Worm (Caenorhabditis elegans): Measurements from ENCODE around the gene Y44F5A.1.
A peak's percentile ranks its signal among the peaks of the same experiment; 100 is the strongest.

Gene Y44F5A.1

ce11 chrIII:4228008-4228407 is 19.5 kb downstream of the Y44F5A.1 start, which contains the start of gene mpk-1:
mpk-1 (minus strand) TSS chrIII:4228108.
- TF ChIP-seq daf-12 (tag; optimal IDR thresholded peaks at IDR 0.05) (no peak), nhr-41 (GFP tag; IDR thresholded peaks at IDR 0.05) (no peak), saeg-2 (GFP tag; IDR thresholded peaks at IDR 0.05) (no peak), Y5F2A.4 (GFP tag; optimal IDR thresholded peaks at IDR 0.05) (no peak), dpl-1 (GFP tag; optimal IDR thresholded peaks at IDR 0.05) (no peak), F49E8.2 (tag; optimal IDR thresholded peaks at IDR 0.05; ENCODE audit: borderline replicate concordance) (no peak), ceh-44 (GFP tag; IDR thresholded peaks at IDR 0.05) (no peak), sdz-12 (GFP tag; optimal IDR thresholded peaks at IDR 0.05) (no peak), lin-38 (GFP tag; IDR thresholded peaks at IDR 0.05) (no peak), hlh-11 (tag; optimal IDR thresholded peaks at IDR 0.05) (no peak), Y48G9A.11 (GFP tag; IDR thresholded peaks at IDR 0.05) (no peak), daf-8 (GFP tag; IDR thresholded peaks at IDR 0.05) (no peak), nhr-10 (tag; optimal IDR thresholded peaks at IDR 0.05) (no peak), zag-1 (tag; optimal IDR thresholded peaks at IDR 0.05) (no peak), R02D3.7 (tag; optimal IDR thresholded peaks at IDR 0.05) (no peak), hif-1 (tag; optimal IDR thresholded peaks at IDR 0.05) (no peak), aha-1 (tag) (no peak)

DNA sequence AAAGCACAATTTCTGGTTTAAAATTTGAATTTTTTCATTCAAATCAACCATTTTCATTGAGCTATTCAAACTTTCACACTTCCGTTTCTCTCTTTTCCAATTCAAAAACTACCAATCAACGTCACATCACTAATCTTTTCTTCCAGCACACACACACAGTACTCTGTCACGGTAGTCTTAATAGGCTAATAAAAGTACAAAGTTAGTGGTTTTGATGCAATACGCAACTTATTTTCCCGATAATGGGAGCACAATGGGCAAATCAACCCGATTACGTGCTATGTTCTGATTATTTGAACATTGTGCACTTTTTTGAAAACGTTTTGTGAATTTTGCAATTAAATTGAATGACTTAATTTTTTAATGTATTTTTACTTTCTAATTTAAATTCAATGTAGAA is 20.1 kb downstream of the Y44F5A.1 start:
- TF ChIP-seq pqm-1 (tag; optimal IDR thresholded peaks at IDR 0.05) (peak; percentile 78), dve-1 (tag; optimal IDR thresholded peaks at IDR 0.05; ENCODE audit: insufficient read depth) (peak; percentile 37), fkh-10 (GFP tag; optimal IDR thresholded peaks at IDR 0.05) (no peak), php-3 (GFP tag; IDR thresholded peaks at IDR 0.05) (peak; percentile 31; the same call in 1 of the 2 replicates), nhr-28 (tag; optimal IDR thresholded peaks at IDR 0.05) (peak; percentile 75), lin-15B (tag; optimal IDR thresholded peaks at IDR 0.05) (no peak), dmd-6 (GFP tag; IDR thresholded peaks at IDR 0.05) (peak; percentile 72; the same call in 1 of the 2 replicates), T20F7.1 (GFP tag; optimal IDR thresholded peaks at IDR 0.05) (peak; percentile 7), hlh-11 (tag; optimal IDR thresholded peaks at IDR 0.05) (peak; percentile 51), nhr-77 (tag; optimal IDR thresholded peaks at IDR 0.05) (peak; percentile 9), Y5F2A.4 (GFP tag; optimal IDR thresholded peaks at IDR 0.05) (no peak), zag-1 (tag; optimal IDR thresholded peaks at IDR 0.05) (no peak)

DNA sequence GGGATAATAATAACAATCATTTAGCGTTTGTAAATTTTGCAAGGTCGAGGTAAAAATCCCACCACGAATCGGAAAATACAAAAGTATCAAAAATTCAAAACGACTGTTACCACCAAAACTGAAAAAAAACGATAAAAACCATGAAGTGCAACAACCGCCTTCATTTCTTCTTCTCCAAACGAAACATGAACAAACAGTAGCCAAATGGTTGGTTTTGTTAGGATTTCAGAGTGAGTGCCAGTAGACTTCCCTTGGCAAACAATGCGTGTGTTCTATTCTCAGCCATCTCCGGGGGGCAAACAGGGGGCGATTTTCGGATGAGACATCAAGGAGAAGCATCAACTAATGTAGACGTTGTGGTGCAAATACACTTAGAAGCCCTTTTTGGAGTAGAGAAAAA is 22.7 kb downstream of the Y44F5A.1 start:
- TF ChIP-seq ceh-20 (GFP tag; IDR thresholded peaks at IDR 0.05): no peak
- TF ChIP-seq nhr-42 (GFP tag; IDR thresholded peaks at IDR 0.05): no peak
- TF ChIP-seq ZK337.2 (GFP tag; IDR thresholded peaks at IDR 0.05): no peak
- no peak for TF ChIP-seq mes-2 (tag; optimal IDR thresholded peaks at IDR 0.05; ENCODE audit: poor library complexity, severe bottlenecking)
- no peak for TF ChIP-seq gei-8 (GFP tag; optimal IDR thresholded peaks at IDR 0.05)
- no peak for TF ChIP-seq spr-1 (tag; optimal IDR thresholded peaks at IDR 0.05)
- no peak for TF ChIP-seq egl-27 (tag; optimal IDR thresholded peaks at IDR 0.05)
- TF ChIP-seq snpc-1.2 (GFP tag; IDR thresholded peaks at IDR 0.05): no peak
- no peak for TF ChIP-seq set-16 (GFP tag; IDR thresholded peaks at IDR 0.05)
- no peak for TF ChIP-seq ztf-11 (tag; optimal IDR thresholded peaks at IDR 0.05)
- no peak for TF ChIP-seq lin-13 (GFP tag; optimal IDR thresholded peaks at IDR 0.05)
- no peak for TF ChIP-seq ces-1 (GFP tag; optimal IDR thresholded peaks at IDR 0.05)
- TF ChIP-seq nhr-41 (GFP tag; IDR thresholded peaks at IDR 0.05): no peak
- TF ChIP-seq nhr-111 (GFP tag; optimal IDR thresholded peaks at IDR 0.05): no peak

All from whole organism, L4 larva.